Fruit fly (Drosophila melanogaster) whole organism: Measurements from ENCODE around the gene CG5276.

Experiments used
- CG8478 ChIP-seq: fragments of >200 bp; optimal IDR thresholded peaks from 2 replicates; lab custom pipeline; 2018; ENCODE audit warnings: inconsistent platforms
- Dll ChIP-seq: fragments of >200 bp; optimal IDR thresholded peaks from 2 replicates; lab custom pipeline; 2017
- EcR ChIP-seq, 2 experiments: fragments of >200 bp; optimal IDR thresholded peaks; 2 replicates each; lab custom pipeline; 2017; ENCODE audit warnings: missing biosample characterization in 2 of 2, missing genetic modification characterization in 2 of 2, missing genetic modification reagents in 2 of 2
- pan ChIP-seq: fragments of >200 bp; optimal IDR thresholded peaks from 2 replicates; lab custom pipeline; 2017
- psq ChIP-seq: fragments of >200 bp; optimal IDR thresholded peaks from 2 replicates; lab custom pipeline; 2017
- usp ChIP-seq: fragments of >200 bp; optimal IDR thresholded peaks from 2 replicates; lab custom pipeline; 2017; ENCODE audit warnings: missing biosample characterization, missing genetic modification characterization, mixed read lengths

DNA sequence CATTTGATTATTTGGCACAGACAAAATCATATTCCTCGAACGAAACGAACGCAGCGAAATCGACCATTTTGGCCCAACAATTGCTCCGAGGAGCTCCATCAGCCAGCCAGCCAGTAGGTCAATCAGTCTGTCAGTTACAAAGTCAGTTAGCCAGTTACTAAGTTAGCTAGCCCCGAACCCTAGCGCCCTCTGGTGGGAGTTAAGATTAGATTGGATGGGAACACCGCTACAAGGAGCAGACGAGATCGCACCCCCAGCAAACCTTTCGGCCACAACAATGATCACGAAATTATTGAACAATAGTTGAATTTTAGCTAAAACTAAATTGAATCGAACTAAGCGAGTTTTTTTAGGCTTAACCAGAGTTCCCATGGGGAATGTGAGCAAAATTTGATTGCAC lies 37.6 kb upstream of the CG5276 start:
- TF ChIP-seq psq (lab: Kevin White, UChicago), result no peak
- TF ChIP-seq CG8478, result no peak
- TF ChIP-seq Dll (lab: Kevin White, UChicago), result no peak
- TF ChIP-seq pan (lab: Kevin White, UChicago), result no peak
- TF ChIP-seq usp (GFP tag; lab: Kevin White, UChicago), result no peak
- TF ChIP-seq EcR (GFP tag; optimal IDR thresholded peaks at IDR 0.05; lab: Kevin White, UChicago), result no peak
